Fruit fly (Drosophila melanogaster): Measurements from ENCODE around the gene fd3F.
A peak's percentile ranks its signal among the peaks of the same experiment; 100 is the strongest.

dm6 chrX:3838648-3839047 lies 36.5 kb downstream of the fd3F start:
- no peak for TF ChIP-seq CG30020 (tag; optimal IDR thresholded peaks at IDR 0.05)
- peak; percentile 81 for TF ChIP-seq Oli (tag; optimal IDR thresholded peaks at IDR 0.05)
- TF ChIP-seq MBD-R2 (GFP tag; IDR thresholded peaks at IDR 0.05): peak; percentile 40

Measured in whole organism, embryonic.